Fruit fly (Drosophila melanogaster) whole organism, adult: ENCODE data around the gene ppk23.

ENCODE experiments used
- CG12768 ChIP-seq: fragments of 200-800 bp; sonication (Bioruptor generic); optimal IDR thresholded peaks from 2 replicates; lab custom pipeline; 2017; ENCODE audit warnings: missing biosample characterization, missing genetic modification characterization, mild to moderate bottlenecking, moderate library complexity, missing genetic modification reagents
- CG1620 ChIP-seq: fragments of 200-800 bp; sonication (Bioruptor generic); optimal IDR thresholded peaks from 2 replicates; lab custom pipeline; 2016; ENCODE audit warnings: missing biosample characterization, missing genetic modification characterization
- CG33017 ChIP-seq: fragments of 200-800 bp; sonication (Bioruptor generic); optimal IDR thresholded peaks from 2 replicates; lab custom pipeline; 2018; ENCODE audit warnings: missing biosample characterization, mild to moderate bottlenecking, missing genetic modification characterization, moderate library complexity
- CG5204 ChIP-seq: fragments of 200-800 bp; sonication (Bioruptor generic); optimal IDR thresholded peaks from 2 replicates; lab custom pipeline; 2016; ENCODE audit warnings: missing biosample characterization, missing genetic modification characterization
- CG7045 ChIP-seq: fragments of 200-800 bp; sonication (Bioruptor generic); optimal IDR thresholded peaks from 2 replicates; lab custom pipeline; 2017; ENCODE audit warnings: missing biosample characterization, mild to moderate bottlenecking, missing genetic modification characterization
- CG7101 ChIP-seq: fragments of 200-800 bp; sonication (Bioruptor generic); optimal IDR thresholded peaks from 2 replicates; lab custom pipeline; 2018; ENCODE audit warnings: missing biosample characterization, mild to moderate bottlenecking, missing genetic modification characterization, moderate library complexity
- Crg-1 ChIP-seq: fragments of 200-800 bp; sonication (Bioruptor generic); optimal IDR thresholded peaks from 2 replicates; lab custom pipeline; 2016; ENCODE audit warnings: missing biosample characterization, missing genetic modification characterization
- bab1 ChIP-seq: fragments of 200-800 bp; sonication (Bioruptor generic); optimal IDR thresholded peaks from 3 replicates; lab custom pipeline; 2019; ENCODE audit warnings: missing biosample characterization, mild to moderate bottlenecking, missing genetic modification characterization, moderate library complexity
- cic ChIP-seq: fragments of 200-800 bp; sonication (Bioruptor generic); optimal IDR thresholded peaks from 2 replicates; lab custom pipeline; 2017; ENCODE audit warnings: missing biosample characterization, mild to moderate bottlenecking, missing genetic modification characterization, moderate library complexity
- cnc ChIP-seq, 2 experiments: fragments of >200 bp; optimal IDR thresholded peaks; 2 replicates each; lab custom pipeline; 2017
- kay ChIP-seq: fragments of 200-800 bp; sonication (Bioruptor generic); peaks from one replicate; lab custom pipeline; 2016; ENCODE audit warnings: missing biosample characterization, missing genetic modification characterization, borderline replicate concordance
- ovo ChIP-seq: fragments of 200-800 bp; sonication (Bioruptor generic); optimal IDR thresholded peaks from 2 replicates; lab custom pipeline; 2016; ENCODE audit warnings: missing biosample characterization, missing genetic modification characterization
- pad ChIP-seq: fragments of 200-800 bp; sonication (Bioruptor generic); optimal IDR thresholded peaks from 3 replicates; lab custom pipeline; 2017; ENCODE audit warnings: missing biosample characterization, missing genetic modification characterization, mild to moderate bottlenecking, moderate library complexity, missing genetic modification reagents
- toe ChIP-seq: fragments of 200-800 bp; sonication (Bioruptor generic); optimal IDR thresholded peaks from 2 replicates; lab custom pipeline; 2016; ENCODE audit warnings: missing biosample characterization, missing genetic modification characterization

DNA sequence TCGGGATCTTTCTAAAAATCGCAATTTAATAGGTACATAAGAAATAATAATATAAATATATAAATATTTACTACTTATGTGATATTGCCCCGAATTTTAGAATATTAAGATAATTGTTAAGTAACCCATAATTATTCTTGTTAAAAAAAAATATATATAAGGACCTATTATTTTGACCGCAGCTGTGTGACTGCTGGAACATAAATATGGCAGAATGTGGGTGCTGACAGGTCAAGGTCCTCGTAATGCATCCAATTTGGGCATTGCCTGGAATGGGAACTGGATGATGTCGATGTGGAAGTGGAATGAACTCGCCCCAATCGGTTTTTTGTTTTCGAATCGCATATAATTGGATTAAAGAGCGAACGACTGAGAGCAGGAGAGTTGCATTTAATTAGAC, 8.3 kb upstream of the ppk23 start:
- no peak for TF ChIP-seq CG7045 (GFP tag; lab: Kevin White, UChicago)
- no peak for TF ChIP-seq CG5204
- TF ChIP-seq Crg-1 (GFP tag; lab: Kevin White, UChicago), result no peak
- no peak for TF ChIP-seq bab1 (GFP tag; lab: Kevin White, UChicago)
- no peak for TF ChIP-seq CG12768 (GFP tag; lab: Kevin White, UChicago)
- TF ChIP-seq kay (GFP tag; lab: Kevin White, UChicago), result no peak
- TF ChIP-seq cic (GFP tag; lab: Kevin White, UChicago), result no peak
- no peak for TF ChIP-seq cnc (optimal IDR thresholded peaks at IDR 0.05; lab: Kevin White, UChicago)
- no peak for TF ChIP-seq pad (GFP tag; lab: Kevin White, UChicago)
- TF ChIP-seq CG33017, result no peak
- no peak for TF ChIP-seq toe (GFP tag; lab: Kevin White, UChicago)
- TF ChIP-seq CG1620 (GFP tag; lab: Kevin White, UChicago), result no peak
- no peak for TF ChIP-seq ovo (GFP tag; lab: Kevin White, UChicago)
- no peak for TF ChIP-seq CG7101 (tag; lab: Kevin White, UChicago)
